Fruit fly (Drosophila melanogaster): Measurements from ENCODE around the gene CCDC151.

Gene CCDC151

dm6 chr3L:11881084-11881483 is at the start of gene CCDC151:
TSS of gene CCDC151 (plus strand) at chr3L:11881384.
- no peak for TF ChIP-seq CG34406 (GFP tag; optimal IDR thresholded peaks at IDR 0.05)
- no peak for TF ChIP-seq Hr4 (GFP tag; optimal IDR thresholded peaks at IDR 0.05)
- no peak for TF ChIP-seq CG16779 (tag; optimal IDR thresholded peaks at IDR 0.05)
- no peak for TF ChIP-seq OdsH (GFP tag; optimal IDR thresholded peaks at IDR 0.05)

DNA sequence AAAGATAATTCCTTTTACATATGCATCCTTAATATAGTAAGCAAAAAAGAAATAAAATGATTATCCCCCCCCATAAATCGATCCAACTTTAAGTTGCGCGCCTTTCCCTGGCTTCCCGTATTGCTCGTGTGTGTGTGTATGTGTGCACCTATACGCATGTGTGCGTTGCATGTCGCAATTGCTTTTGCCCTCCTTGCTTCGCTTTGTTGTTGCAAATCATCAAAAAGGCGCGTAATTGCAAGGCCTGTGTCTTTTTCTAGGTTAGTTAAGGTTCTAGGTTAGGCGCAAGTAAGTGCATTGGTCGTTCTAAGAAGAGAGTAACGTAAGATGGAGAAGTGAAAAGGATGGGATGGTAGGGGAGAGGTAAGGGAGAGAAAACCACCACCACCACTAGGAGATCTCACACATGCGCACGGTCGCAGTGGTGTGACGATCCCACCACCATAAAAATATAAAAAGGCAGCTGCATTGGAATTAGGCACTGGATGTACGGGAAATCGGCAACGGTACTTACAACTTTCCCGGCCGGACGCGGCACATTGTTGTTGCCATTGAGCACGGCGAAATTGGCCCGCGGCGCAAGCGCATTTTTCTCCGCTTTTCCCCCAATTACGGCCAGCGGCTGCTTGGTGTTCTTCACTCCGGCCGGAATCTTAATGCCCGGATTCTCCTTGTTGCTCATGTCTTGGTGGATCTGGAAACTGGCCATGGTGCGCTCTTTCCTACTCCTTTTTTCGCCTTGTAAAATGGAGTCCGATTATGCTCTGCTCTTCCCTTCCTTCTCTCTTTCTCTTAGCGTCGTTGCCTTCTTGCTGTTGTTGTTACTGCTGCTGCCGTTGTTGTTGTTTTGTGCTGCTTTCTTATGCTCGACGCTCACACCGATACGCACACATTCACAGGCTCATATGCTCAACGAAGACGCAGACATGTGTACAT is 48.6 kb upstream of the CCDC151 start:
- TF ChIP-seq CG1621 (tag; optimal IDR thresholded peaks at IDR 0.05) (peak; percentile 80), Eip78C (GFP tag) (peak; percentile 61), Lpt (GFP tag; optimal IDR thresholded peaks at IDR 0.05) (no peak)

- TF ChIP-seq CG9139 (GFP tag; optimal IDR thresholded peaks at IDR 0.05) (no peak), Eip93F (GFP tag; optimal IDR thresholded peaks at IDR 0.05) (no peak), Blimp-1 (GFP tag; optimal IDR thresholded peaks at IDR 0.05) (peak; percentile 29), CG6276 (GFP tag; optimal IDR thresholded peaks at IDR 0.05) (no peak), Met (GFP tag; optimal IDR thresholded peaks at IDR 0.05) (no peak), CG10669 (GFP tag; optimal IDR thresholded peaks at IDR 0.05) (no peak), dac (GFP tag; optimal IDR thresholded peaks at IDR 0.05) (no peak), lz (GFP tag; optimal IDR thresholded peaks at IDR 0.05) (peak; percentile 20), Eip78C (GFP tag) (peak; percentile 68), Sox14 (GFP tag; optimal IDR thresholded peaks at IDR 0.05) (peak; percentile 32), Hr4 (GFP tag; optimal IDR thresholded peaks at IDR 0.05) (no peak), Lpt (GFP tag; optimal IDR thresholded peaks at IDR 0.05) (no peak), CG7368 (GFP tag; optimal IDR thresholded peaks at IDR 0.05) (no peak), CG16779 (tag; optimal IDR thresholded peaks at IDR 0.05) (no peak), CG6854 (GFP tag; optimal IDR thresholded peaks at IDR 0.05) (no peak), CG1621 (tag; optimal IDR thresholded peaks at IDR 0.05) (no peak), net (GFP tag; optimal IDR thresholded peaks at IDR 0.05) (no peak), CG4318 (GFP tag; optimal IDR thresholded peaks at IDR 0.05) (no peak), esn (GFP tag; optimal IDR thresholded peaks at IDR 0.05) (no peak), pdm3 (GFP tag; optimal IDR thresholded peaks at IDR 0.05) (no peak), fkh (GFP tag; optimal IDR thresholded peaks at IDR 0.05) (peak; percentile 67), achi (GFP tag; optimal IDR thresholded peaks at IDR 0.05) (peak; percentile 0), topi (GFP tag; optimal IDR thresholded peaks at IDR 0.05) (no peak), fd59A (GFP tag; optimal IDR thresholded peaks at IDR 0.05) (no peak)
Measured at dm6 chr3L:11833296-11833717, 47.9 kb upstream of the CCDC151 start, which contains the start of gene CycA. TSS of gene CycA (minus strand) at chr3L:11833578.

- TF ChIP-seq CG6163 (GFP tag; IDR thresholded peaks at IDR 0.05) (no peak), Sox102F (GFP tag; optimal IDR thresholded peaks at IDR 0.05) (no peak), CG11294 (GFP tag; IDR thresholded peaks at IDR 0.05) (no peak), CG10631 (GFP tag; optimal IDR thresholded peaks at IDR 0.05) (no peak), eg (GFP tag; IDR thresholded peaks at IDR 0.05) (no peak), OdsH (GFP tag; optimal IDR thresholded peaks at IDR 0.05) (no peak), salr (GFP tag; optimal IDR thresholded peaks at IDR 0.05) (no peak), achi (GFP tag; optimal IDR thresholded peaks at IDR 0.05) (no peak), CG8319 (GFP tag; optimal IDR thresholded peaks at IDR 0.05) (no peak), Eip75B (GFP tag; optimal IDR thresholded peaks at IDR 0.05) (no peak), CG8119 (GFP tag; IDR thresholded peaks at IDR 0.05) (no peak), Sox14 (GFP tag; optimal IDR thresholded peaks at IDR 0.05) (no peak), fkh (GFP tag; optimal IDR thresholded peaks at IDR 0.05) (no peak), Smox (GFP tag; optimal IDR thresholded peaks at IDR 0.05) (no peak), CG1621 (tag; optimal IDR thresholded peaks at IDR 0.05) (no peak), fd85E (GFP tag; optimal IDR thresholded peaks at IDR 0.05) (no peak), cyc (GFP tag; optimal IDR thresholded peaks at IDR 0.05) (no peak)
Measured at dm6 chr3L:11836575-11837077, 44.6 kb upstream of the CCDC151 start, which contains the start of gene CG43064. TSS of gene CG43064 (minus strand) at chr3L:11836721.
